Fruit fly (Drosophila melanogaster) whole organism, larva: Measurements from ENCODE around the gene Polr2B.

Experiments used
- noc ChIP-seq: fragments of 200-800 bp; sonication (Bioruptor generic); optimal IDR thresholded peaks from 3 replicates; lab custom pipeline; 2019; ENCODE audit warnings: missing biosample characterization, mild to moderate bottlenecking, missing genetic modification characterization, moderate library complexity

The Polr2B gene

DNA sequence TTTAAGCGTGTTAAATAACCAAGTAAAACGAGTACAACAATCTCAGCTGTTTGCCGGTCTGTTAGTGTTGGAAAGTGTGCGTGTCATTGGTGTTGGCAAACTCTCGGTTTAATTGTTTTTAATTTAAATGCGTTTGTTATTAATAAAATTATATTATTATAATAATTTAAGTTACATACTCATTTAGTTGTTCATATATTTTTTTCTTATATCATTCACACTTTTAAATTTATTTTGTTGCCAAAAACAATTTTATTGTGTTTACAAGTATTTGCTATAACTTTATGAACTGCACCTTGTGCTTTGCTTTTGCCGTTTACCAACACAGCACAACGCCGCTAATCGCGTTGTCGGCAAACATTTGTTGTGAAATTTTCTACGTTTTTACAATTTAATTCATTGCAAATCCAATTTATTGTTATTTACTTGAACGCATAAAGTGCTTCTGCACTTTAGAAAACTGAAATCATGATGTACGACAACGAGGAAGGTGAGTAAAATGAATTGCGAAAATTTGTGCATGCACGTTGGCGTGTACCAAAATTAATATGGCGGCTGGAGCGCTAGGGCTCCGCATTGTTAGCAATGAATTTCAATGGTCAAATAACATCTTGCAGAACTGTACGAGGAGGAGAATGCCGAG lies at the start of gene Polr2B, which contains the start of gene 140up:
Polr2B (plus strand) TSS at position 313 of the 643 bp plus-strand sequence.
140up (minus strand) TSS at position 70 of the 643 bp plus-strand sequence.
- peak; percentile 93 for TF ChIP-seq noc (tag; lab: Kevin White, UChicago)

DNA sequence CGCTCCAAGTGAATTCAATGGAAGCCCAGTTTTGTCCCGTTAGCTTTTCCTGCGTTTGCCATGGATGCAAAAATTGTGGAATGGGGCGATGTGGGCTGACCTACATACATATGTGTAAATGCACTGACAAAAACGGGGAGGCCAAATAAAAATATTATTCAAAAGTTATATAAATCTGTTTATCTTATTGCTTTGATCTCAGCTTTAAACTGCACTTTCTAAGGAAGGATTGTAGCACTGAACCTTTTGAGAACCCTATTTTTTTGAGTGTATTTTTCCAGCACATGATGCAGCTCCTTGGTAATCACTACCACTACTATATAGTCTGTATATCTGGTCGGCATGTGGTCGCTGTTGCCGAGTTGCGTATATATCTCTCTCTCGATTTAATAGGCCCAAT lies 48.6 kb upstream of the Polr2B start:
- no peak for TF ChIP-seq noc (tag; lab: Kevin White, UChicago)

- TF ChIP-seq noc (tag; lab: Kevin White, UChicago): no peak
These were observed 44.1 kb upstream of the Polr2B start for dm6 chr3R:14081526-14081925.

DNA sequence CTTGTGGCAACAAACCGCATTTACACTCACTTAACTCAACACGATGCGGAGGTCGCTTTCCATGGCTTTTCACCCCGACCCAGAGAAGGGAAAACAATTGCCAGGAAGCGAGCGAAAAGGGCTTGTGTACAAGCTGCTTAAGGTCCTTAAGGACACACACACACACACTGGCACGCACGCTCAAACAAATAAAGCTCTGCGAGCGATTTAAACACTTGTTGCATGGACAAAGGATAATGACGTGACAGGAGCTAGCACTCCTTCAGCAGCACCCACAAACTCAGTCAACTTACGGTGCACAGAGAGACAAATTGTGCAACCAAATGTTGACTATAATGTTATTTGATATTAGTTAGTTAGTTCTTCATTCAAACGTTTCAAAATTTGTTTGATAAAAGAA lies 40.0 kb upstream of the Polr2B start:
- no peak for TF ChIP-seq noc (tag; lab: Kevin White, UChicago)

- TF ChIP-seq noc (tag; lab: Kevin White, UChicago): no peak
These were observed 37.4 kb upstream of the Polr2B start for dm6 chr3R:14088157-14088556.

- no peak for TF ChIP-seq noc (tag; lab: Kevin White, UChicago)
These were observed 36.6 kb upstream of the Polr2B start, which contains the start of gene Npc2b for dm6 chr3R:14088887-14089567. Gene Npc2b (plus strand): TSS chr3R:14089517.

dm6 chr3R:14095428-14095827 lies 30.2 kb upstream of the Polr2B start:
- no peak for TF ChIP-seq noc (tag; lab: Kevin White, UChicago)

dm6 chr3R:14095916-14096315 lies 29.7 kb upstream of the Polr2B start:
- TF ChIP-seq noc (tag; lab: Kevin White, UChicago): no peak

DNA sequence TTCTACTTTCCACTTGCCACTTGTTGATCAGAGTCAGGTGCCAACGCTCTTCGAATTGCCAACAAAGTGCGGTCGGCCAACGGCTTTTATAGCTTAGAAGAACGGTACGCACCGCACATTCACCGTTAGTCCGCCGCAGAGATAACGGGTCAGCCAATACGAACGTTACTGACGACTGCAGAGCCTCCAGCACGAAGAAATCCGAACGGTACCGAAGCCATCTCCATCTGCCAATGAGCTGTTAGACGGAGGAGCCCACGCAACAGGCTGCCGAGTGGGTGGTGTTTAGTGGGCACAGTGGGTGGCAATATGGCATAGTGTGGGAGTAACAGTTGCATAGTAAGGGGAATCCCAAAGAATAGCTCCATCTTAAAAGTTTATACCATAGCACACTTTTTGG lies 28.8 kb upstream of the Polr2B start, which contains the start of gene CCHa1:
CCHa1 (minus strand) TSS at position 44 of the 400 bp plus-strand sequence.
- TF ChIP-seq noc (tag; lab: Kevin White, UChicago): no peak

dm6 chr3R:14097980-14098379 lies 27.6 kb upstream of the Polr2B start, which contains the start of gene CG9920:
Gene CG9920 (minus strand): TSS chr3R:14098080.
- TF ChIP-seq noc (tag; lab: Kevin White, UChicago): no peak

dm6 chr3R:14098527-14099109 lies 27.0 kb upstream of the Polr2B start:
- TF ChIP-seq noc (tag; lab: Kevin White, UChicago): no peak

dm6 chr3R:14100962-14101361 lies 24.6 kb upstream of the Polr2B start:
- TF ChIP-seq noc (tag; lab: Kevin White, UChicago): no peak

- no peak for TF ChIP-seq noc (tag; lab: Kevin White, UChicago)
These were observed 22.6 kb upstream of the Polr2B start, which contains the start of gene PK1-R for dm6 chr3R:14103022-14103421. Gene PK1-R (minus strand): TSS chr3R:14103122.

DNA sequence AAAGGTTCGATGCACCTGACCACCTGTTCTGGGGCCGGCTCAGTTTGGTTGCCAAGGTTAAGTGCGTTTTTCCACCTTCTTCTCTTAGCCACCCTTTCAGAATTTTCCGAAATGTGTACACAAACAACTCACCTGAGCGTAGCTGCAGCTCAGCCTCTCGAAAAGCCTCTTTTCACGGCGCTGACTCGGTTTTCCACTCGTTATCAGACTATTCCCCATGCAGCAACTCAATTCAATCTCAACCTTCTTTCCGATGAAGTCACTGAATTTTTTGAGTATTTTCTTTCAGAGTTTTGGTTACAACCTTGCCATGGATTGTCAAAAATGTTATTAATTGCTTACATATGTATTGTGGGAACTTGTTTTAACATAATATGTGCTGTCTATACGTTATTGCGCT lies 18.0 kb upstream of the Polr2B start:
- no peak for TF ChIP-seq noc (tag; lab: Kevin White, UChicago)

DNA sequence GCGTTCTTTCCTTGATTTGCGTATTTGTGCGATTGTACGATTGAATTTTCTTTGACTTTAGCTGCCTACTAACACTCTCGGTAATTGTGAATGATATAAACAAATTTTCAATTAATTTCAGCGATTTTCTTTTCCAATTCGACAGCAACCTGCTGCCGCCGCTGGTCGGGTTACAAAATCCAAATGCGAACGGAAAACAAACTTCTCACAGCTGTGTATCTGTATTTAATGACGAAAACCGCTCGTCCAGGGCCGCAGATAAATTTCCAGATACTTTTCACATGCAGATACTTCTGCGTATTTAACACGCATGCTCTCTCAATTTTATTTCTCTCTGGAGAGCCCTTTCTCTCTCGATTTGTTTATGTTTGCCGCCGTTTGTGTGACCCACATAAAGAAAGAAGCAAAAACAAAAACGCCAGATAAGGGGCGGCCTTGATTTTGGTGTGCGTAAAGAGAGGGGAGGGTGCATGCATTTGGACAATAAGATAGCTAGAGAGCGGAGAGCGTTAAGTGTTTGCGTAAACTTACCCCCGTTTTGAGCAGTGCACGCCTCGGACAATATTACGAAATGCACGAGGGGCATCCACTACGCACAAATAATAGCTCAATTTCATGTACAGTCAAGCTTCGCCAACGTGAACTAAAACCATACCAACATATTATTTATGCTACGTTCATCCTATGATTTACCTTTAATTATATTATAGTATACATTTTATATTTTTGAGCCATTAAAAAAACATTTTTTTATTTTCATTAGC lies 17.3 kb upstream of the Polr2B start, which contains the start of gene CG12402:
CG12402 (minus strand) TSS at position 164 of the 764 bp plus-strand sequence.
- TF ChIP-seq noc (tag; lab: Kevin White, UChicago): no peak
